Worm (Caenorhabditis elegans) whole organism, late embryonic: ENCODE results near the gene M6.4.

Experiments used
- C38D4.7 ChIP-seq: fragments of 200-800 bp; sonication (Bioruptor generic); optimal IDR thresholded peaks from 2 replicates; lab custom pipeline; 2018; ENCODE audit warnings: mild to moderate bottlenecking, missing genetic modification characterization, moderate library complexity, missing compliant biosample characterization
- F13H6.1 ChIP-seq: sonication (generic microtip); optimal IDR thresholded peaks from 2 replicates; lab custom pipeline; 2016; ENCODE audit warnings: missing genetic modification characterization, missing compliant biosample characterization
- ama-1 ChIP-seq: fragments of 150-350 bp; optimal IDR thresholded peaks from 2 replicates; lab custom pipeline; 2014
- ceh-18 ChIP-seq: sonication (generic microtip); optimal IDR thresholded peaks from 2 replicates; lab custom pipeline; 2016; ENCODE audit warnings: missing genetic modification characterization, missing compliant biosample characterization
- ceh-19 ChIP-seq: fragments of 200-800 bp; sonication (Bioruptor generic); optimal IDR thresholded peaks from 2 replicates; lab custom pipeline; 2018; ENCODE audit warnings: mild to moderate bottlenecking, missing genetic modification characterization, missing compliant biosample characterization
- ceh-2 ChIP-seq: sonication (generic microtip); optimal IDR thresholded peaks from 2 replicates; lab custom pipeline; 2016; ENCODE audit warnings: missing genotype, missing genetic modification characterization, missing compliant biosample characterization
- ceh-24 ChIP-seq: sonication (generic microtip); optimal IDR thresholded peaks from 2 replicates; lab custom pipeline; 2016; ENCODE audit warnings: mild to moderate bottlenecking, missing genetic modification characterization, missing compliant biosample characterization
- ceh-34 ChIP-seq: sonication (generic microtip); optimal IDR thresholded peaks from 2 replicates; lab custom pipeline; 2016; ENCODE audit warnings: mild to moderate bottlenecking, missing genetic modification characterization, missing compliant biosample characterization
- ceh-6 ChIP-seq: fragments of 200-800 bp; sonication (Bioruptor generic); optimal IDR thresholded peaks from 2 replicates; lab custom pipeline; 2018; ENCODE audit warnings: mild to moderate bottlenecking, missing genetic modification characterization, missing compliant biosample characterization
- ceh-9 ChIP-seq: sonication (generic microtip); optimal IDR thresholded peaks from 2 replicates; lab custom pipeline; 2016; ENCODE audit warnings: mild to moderate bottlenecking, missing genetic modification characterization, inconsistent platforms, missing compliant biosample characterization
- che-1 ChIP-seq: sonication (generic microtip); optimal IDR thresholded peaks from 2 replicates; lab custom pipeline; 2016; ENCODE audit warnings: mild to moderate bottlenecking, missing genetic modification characterization, missing compliant biosample characterization
- dve-1 ChIP-seq: sonication (generic microtip); optimal IDR thresholded peaks from 2 replicates; lab custom pipeline; 2017; ENCODE audit warnings: antibody characterized with exemption, mild to moderate bottlenecking, missing genetic modification characterization, missing compliant biosample characterization
- elt-2 ChIP-seq: sonication (generic microtip); optimal IDR thresholded peaks from 2 replicates; lab custom pipeline; 2016; ENCODE audit warnings: missing genetic modification reagents, missing genetic modification characterization, missing compliant biosample characterization
- eyg-1 ChIP-seq: sonication (generic microtip); optimal IDR thresholded peaks from 2 replicates; lab custom pipeline; 2016; ENCODE audit warnings: missing genotype, missing genetic modification characterization, missing compliant biosample characterization
- fkh-10 ChIP-seq: fragments of 150-350 bp; optimal IDR thresholded peaks from 2 replicates; lab custom pipeline; 2014; ENCODE audit warnings: missing biosample characterization, missing genetic modification reagents, missing genetic modification characterization
- fkh-6 ChIP-seq: sonication (generic microtip); optimal IDR thresholded peaks from 2 replicates; lab custom pipeline; 2016; ENCODE audit warnings: missing genetic modification characterization, missing compliant biosample characterization
- hlh-15 ChIP-seq: sonication (generic microtip); optimal IDR thresholded peaks from 2 replicates; lab custom pipeline; 2016; ENCODE audit warnings: missing genetic modification characterization, missing compliant biosample characterization
- hlh-30 ChIP-seq: sonication (generic microtip); optimal IDR thresholded peaks from 2 replicates; lab custom pipeline; 2017; ENCODE audit warnings: antibody characterized with exemption, missing genetic modification characterization, missing compliant biosample characterization; ENCODE audit not compliant: insufficient read depth
- madf-2 ChIP-seq: sonication (generic microtip); optimal IDR thresholded peaks from 2 replicates; lab custom pipeline; 2017; ENCODE audit warnings: missing genetic modification characterization, missing compliant biosample characterization
- nhr-11 ChIP-seq: fragments of 150-350 bp; optimal IDR thresholded peaks from 2 replicates; lab custom pipeline; 2014; ENCODE audit warnings: missing biosample characterization, missing genetic modification characterization
- npax-4 ChIP-seq: sonication (generic microtip); optimal IDR thresholded peaks from 2 replicates; lab custom pipeline; 2016; ENCODE audit warnings: missing genetic modification characterization, missing compliant biosample characterization
- odd-2 ChIP-seq: sonication (generic microtip); optimal IDR thresholded peaks from 2 replicates; lab custom pipeline; 2017; ENCODE audit warnings: antibody characterized with exemption, mild to moderate bottlenecking, missing genetic modification characterization, missing compliant biosample characterization
- pag-3 ChIP-seq: sonication (generic microtip); optimal IDR thresholded peaks from 2 replicates; lab custom pipeline; 2016; ENCODE audit warnings: missing compliant biosample characterization, missing genetic modification characterization, borderline replicate concordance
- pax-1 ChIP-seq: fragments of 150-350 bp; optimal IDR thresholded peaks from 2 replicates; lab custom pipeline; 2014; ENCODE audit warnings: missing biosample characterization, missing genetic modification characterization
- pha-2 ChIP-seq: sonication (generic microtip); optimal IDR thresholded peaks from 2 replicates; lab custom pipeline; 2017; ENCODE audit warnings: mild to moderate bottlenecking, missing genetic modification characterization, missing compliant biosample characterization
- pqm-1 ChIP-seq: sonication (generic microtip); optimal IDR thresholded peaks from 2 replicates; lab custom pipeline; 2016; ENCODE audit warnings: missing genetic modification characterization, missing compliant biosample characterization
- sdc-2 ChIP-seq: sonication (generic microtip); optimal IDR thresholded peaks from 2 replicates; lab custom pipeline; 2016; ENCODE audit warnings: missing genotype, missing genetic modification characterization, missing compliant biosample characterization
- sox-4 ChIP-seq: sonication (generic microtip); optimal IDR thresholded peaks from 2 replicates; lab custom pipeline; 2017; ENCODE audit warnings: mild to moderate bottlenecking, missing genetic modification characterization, inconsistent platforms, missing compliant biosample characterization
- tbx-7 ChIP-seq: sonication (generic microtip); optimal IDR thresholded peaks from 2 replicates; lab custom pipeline; 2016; ENCODE audit warnings: missing genotype, missing genetic modification characterization, missing compliant biosample characterization
- ttx-3 ChIP-seq: sonication (generic microtip); optimal IDR thresholded peaks from 2 replicates; lab custom pipeline; 2016; ENCODE audit warnings: missing genetic modification reagents, missing genetic modification characterization, missing compliant biosample characterization
- unc-3 ChIP-seq, 2 experiments: fragments of 200-800 bp in 1 of 2; sonication (Bioruptor generic) in 1 of 2; sonication (generic microtip) in 1 of 2; conservative IDR thresholded peaks in 1 of 2; optimal IDR thresholded peaks in 1 of 2; 2 replicates each; pipeline versions ENCODE4 v1.3.6 to Lab custom; 2016 to 2022; ENCODE audit warnings: missing compliant biosample characterization in 2 of 2, missing genetic modification characterization in 2 of 2, missing genetic modification reagents in 1 of 2
- unc-55 ChIP-seq: sonication (generic microtip); optimal IDR thresholded peaks from 2 replicates; lab custom pipeline; 2017; ENCODE audit warnings: missing biosample characterization, missing genetic modification reagents, missing genetic modification characterization
- unc-86 ChIP-seq: sonication (generic microtip); optimal IDR thresholded peaks from 2 replicates; lab custom pipeline; 2016; ENCODE audit warnings: missing genetic modification characterization, missing compliant biosample characterization
- zip-5 ChIP-seq: sonication (generic microtip); optimal IDR thresholded peaks from 2 replicates; lab custom pipeline; 2016; ENCODE audit warnings: missing genetic modification characterization, missing compliant biosample characterization
- ztf-16 ChIP-seq: sonication (generic microtip); optimal IDR thresholded peaks from 2 replicates; lab custom pipeline; 2017; ENCODE audit warnings: missing genetic modification characterization, missing compliant biosample characterization

M6.4 gene

DNA sequence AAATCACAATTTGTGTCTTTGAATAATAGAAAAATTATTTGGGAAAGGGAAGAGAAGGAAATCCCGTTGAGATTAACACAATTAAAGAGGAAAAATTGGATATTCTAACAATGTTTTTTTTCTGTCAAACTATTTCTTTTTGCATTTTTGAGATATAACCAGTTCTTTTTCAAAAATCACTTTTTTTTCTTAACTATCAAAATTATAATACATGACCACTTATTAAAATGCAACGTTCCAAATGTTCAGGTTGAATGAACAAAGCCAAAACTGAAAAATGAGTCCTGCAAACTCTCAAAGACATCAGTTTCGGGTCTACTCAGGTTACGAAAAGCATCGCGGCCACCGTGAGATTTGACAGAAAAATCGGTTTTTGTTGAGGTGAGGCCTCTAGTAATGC is 19.4 kb upstream of the M6.4 start:
- TF ChIP-seq fkh-6 (tag; lab: Kevin White, UChicago) (no peak), pag-3 (tag; lab: Kevin White, UChicago) (no peak), ztf-16 (tag; lab: Kevin White, UChicago) (no peak), ceh-2 (tag; lab: Kevin White, UChicago) (no peak), ceh-19 (GFP tag; lab: Kevin White, UChicago) (no peak), zip-5 (tag; lab: Kevin White, UChicago) (no peak), unc-55 (GFP tag; lab: Kevin White, UChicago) (no peak)

DNA sequence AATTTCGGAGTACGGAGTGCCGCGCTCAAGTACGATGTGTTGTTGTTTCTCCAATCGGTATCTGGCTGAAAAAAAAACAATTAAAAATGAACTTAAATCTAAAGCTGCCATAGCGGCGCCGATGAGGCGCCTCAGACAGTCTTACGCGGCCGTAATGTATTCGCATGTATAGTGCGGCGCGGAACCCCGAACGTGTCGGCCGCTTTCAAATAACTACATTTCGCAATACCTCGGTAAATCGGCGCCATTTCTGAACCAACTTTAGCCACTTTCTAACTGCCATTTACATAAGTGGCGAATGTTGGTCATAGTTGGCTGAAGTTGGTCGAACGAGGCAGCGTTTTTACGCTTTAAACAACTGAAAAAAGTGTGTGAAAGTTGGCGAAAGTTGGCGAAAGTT is 16.2 kb upstream of the M6.4 start:
- TF ChIP-seq unc-3 (GFP tag; conservative IDR thresholded peaks at IDR 0.05; lab: Robert Waterston, UW) = no peak
- no peak for TF ChIP-seq unc-3 (tag; optimal IDR thresholded peaks at IDR 0.05; lab: Kevin White, UChicago)
- TF ChIP-seq F13H6.1 = no peak
- TF ChIP-seq madf-2 (tag; lab: Kevin White, UChicago) = no peak
- no peak for TF ChIP-seq ceh-34 (tag; lab: Kevin White, UChicago)
- TF ChIP-seq ttx-3 (tag; lab: Kevin White, UChicago) = no peak
- no peak for TF ChIP-seq hlh-15 (tag; lab: Kevin White, UChicago)
- TF ChIP-seq ceh-9 (tag; lab: Kevin White, UChicago) = no peak
- TF ChIP-seq eyg-1 = no peak

DNA sequence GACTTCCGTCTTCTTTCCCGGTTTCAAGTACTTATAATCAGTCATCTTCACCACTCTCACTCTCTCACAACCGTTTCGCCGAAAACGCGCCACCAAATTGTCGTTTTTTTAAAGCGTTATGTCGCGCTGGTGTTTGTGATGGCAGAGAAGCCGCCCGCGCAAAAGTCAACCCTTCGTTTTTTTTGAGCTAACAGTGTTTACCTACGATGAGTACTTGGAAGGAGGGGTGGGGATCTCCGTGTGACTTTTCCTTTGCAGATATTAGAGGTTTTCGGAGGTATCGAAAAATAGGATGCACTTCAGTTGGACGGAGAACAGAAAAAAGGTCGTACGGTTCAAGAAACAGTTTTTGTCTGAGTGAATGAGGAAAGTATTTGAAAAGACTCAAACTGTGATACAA is 11.3 kb upstream of the M6.4 start:
- TF ChIP-seq tbx-7 (tag; lab: Kevin White, UChicago) (no peak), elt-2 (tag; lab: Kevin White, UChicago) (no peak), unc-86 (no peak), ceh-18 (no peak), npax-4 (tag; lab: Kevin White, UChicago) (no peak), unc-3 (GFP tag; conservative IDR thresholded peaks at IDR 0.05; lab: Robert Waterston, UW) (no peak), unc-3 (tag; optimal IDR thresholded peaks at IDR 0.05; lab: Kevin White, UChicago) (no peak), pax-1 (tag; lab: Kevin White, UChicago) (no peak), pqm-1 (tag; lab: Kevin White, UChicago) (no peak), pha-2 (tag; lab: Kevin White, UChicago) (no peak), fkh-10 (GFP tag; lab: Kevin White, UChicago) (no peak), ceh-6 (GFP tag; lab: Kevin White, UChicago) (no peak), nhr-11 (no peak), sdc-2 (tag; lab: Kevin White, UChicago) (no peak), ama-1 (no peak), hlh-30 (tag; lab: Kevin White, UChicago) (no peak), eyg-1 (no peak), ceh-9 (tag; lab: Kevin White, UChicago) (no peak), ztf-16 (tag; lab: Kevin White, UChicago) (no peak), dve-1 (tag; lab: Kevin White, UChicago) (no peak)

DNA sequence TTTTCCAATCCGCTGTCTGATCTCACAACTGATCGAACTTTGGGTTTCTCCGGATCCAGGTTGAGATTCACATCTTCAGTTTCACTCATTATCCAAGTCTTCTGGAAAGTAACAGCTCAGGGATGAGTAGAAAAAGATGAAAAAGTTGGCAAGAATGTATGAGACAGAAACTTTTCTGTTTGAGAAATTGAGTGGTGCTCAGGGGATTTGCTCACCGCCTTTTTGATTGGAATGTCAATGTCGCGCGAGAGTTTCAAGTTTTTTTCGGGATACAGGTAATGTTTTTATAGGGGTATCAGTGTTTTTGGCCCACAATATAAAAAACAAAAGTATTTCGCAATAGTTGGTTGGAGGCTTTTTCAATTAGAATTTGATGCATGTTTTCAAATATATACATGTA is 7.8 kb upstream of the M6.4 start, which contains the start of gene unc-96:
TSS of gene unc-96 (minus strand) at position 101 of the 400 bp plus-strand sequence.
- no peak for TF ChIP-seq C38D4.7 (GFP tag; lab: Kevin White, UChicago)
- no peak for TF ChIP-seq unc-55 (GFP tag; lab: Kevin White, UChicago)
- no peak for TF ChIP-seq hlh-30 (tag; lab: Kevin White, UChicago)
- TF ChIP-seq sox-4 (tag; lab: Kevin White, UChicago) = no peak
- no peak for TF ChIP-seq che-1 (tag; lab: Kevin White, UChicago)
- TF ChIP-seq ama-1 = no peak
- no peak for TF ChIP-seq sdc-2 (tag; lab: Kevin White, UChicago)
- no peak for TF ChIP-seq ttx-3 (tag; lab: Kevin White, UChicago)
- TF ChIP-seq pqm-1 (tag; lab: Kevin White, UChicago) = no peak
- no peak for TF ChIP-seq ceh-24
- TF ChIP-seq, all 69 proteins: peak for 0

DNA sequence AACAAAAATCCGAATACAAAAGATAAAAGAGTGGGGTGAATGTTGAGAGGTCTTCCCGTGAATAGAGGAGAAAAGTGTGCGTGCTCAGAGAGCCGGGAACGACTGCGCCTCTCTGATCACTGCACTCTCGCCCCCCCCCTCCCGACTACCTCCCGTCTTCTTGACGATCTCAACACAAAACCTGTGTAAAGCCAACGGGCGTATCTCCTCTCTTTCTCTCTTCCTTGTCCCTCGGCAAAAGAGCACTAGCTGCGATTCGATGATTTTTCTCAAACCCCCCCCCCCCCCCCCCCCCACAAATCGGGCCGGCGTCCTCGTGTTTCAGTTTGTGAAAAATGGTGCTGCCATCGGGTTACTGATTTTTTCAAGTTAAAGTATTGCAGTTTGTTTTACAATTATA is 7.3 kb upstream of the M6.4 start:
- no peak for TF ChIP-seq odd-2 (tag; lab: Kevin White, UChicago)
- TF ChIP-seq, all 69 proteins: peak for 0
